Fruit fly (Drosophila melanogaster) S2 (cell line): ENCODE results near the gene CG12994.

Source experiments
- CG8478 ChIP-seq: fragments of >200 bp; optimal IDR thresholded peaks from 2 replicates; lab custom pipeline; 2018
- CTCF ChIP-seq, 2 experiments: fragments of >200 bp; optimal IDR thresholded peaks; 2 replicates each; lab custom pipeline; 2018

Gene CG12994

dm6 chrX:17443880-17444279 lies at the start of gene CG12994, which contains the start of gene CG46464:
Gene CG12994 (minus strand): TSS chrX:17443994.
Gene CG46464 (minus strand): TSS chrX:17443994.
- TF ChIP-seq CG8478 (lab: Kevin White, UChicago), result no peak
- TF ChIP-seq CTCF (optimal IDR thresholded peaks at IDR 0.05; lab: Kevin White, UChicago), result no peak

DNA sequence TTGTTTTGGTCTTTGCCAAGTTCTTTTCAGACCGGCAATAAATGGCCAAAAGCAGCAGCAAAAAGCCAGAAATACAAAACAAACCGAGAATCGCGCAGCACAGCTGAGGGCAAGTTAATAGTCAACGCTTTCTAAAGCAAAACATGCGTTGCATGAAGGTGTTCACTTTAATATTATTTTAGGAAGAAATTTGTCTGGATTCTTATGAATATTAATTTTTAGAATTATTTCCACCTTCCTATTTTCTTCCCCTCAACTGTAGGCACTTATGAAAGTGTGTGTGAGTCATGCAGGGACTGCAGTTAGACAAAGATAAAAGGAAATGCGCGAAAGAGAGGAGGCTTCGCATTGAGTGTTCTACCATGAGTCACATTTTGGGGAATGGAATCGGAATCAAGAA lies 47.4 kb upstream of the CG12994 start:
- no peak for TF ChIP-seq CG8478 (lab: Kevin White, UChicago)
- TF ChIP-seq CTCF (optimal IDR thresholded peaks at IDR 0.05; lab: Kevin White, UChicago), result no peak

- TF ChIP-seq CG8478 (lab: Kevin White, UChicago) (no peak), CTCF (optimal IDR thresholded peaks at IDR 0.05; lab: Kevin White, UChicago) (no peak)
Measured at dm6 chrX:17490462-17490861, 46.7 kb upstream of the CG12994 start.

DNA sequence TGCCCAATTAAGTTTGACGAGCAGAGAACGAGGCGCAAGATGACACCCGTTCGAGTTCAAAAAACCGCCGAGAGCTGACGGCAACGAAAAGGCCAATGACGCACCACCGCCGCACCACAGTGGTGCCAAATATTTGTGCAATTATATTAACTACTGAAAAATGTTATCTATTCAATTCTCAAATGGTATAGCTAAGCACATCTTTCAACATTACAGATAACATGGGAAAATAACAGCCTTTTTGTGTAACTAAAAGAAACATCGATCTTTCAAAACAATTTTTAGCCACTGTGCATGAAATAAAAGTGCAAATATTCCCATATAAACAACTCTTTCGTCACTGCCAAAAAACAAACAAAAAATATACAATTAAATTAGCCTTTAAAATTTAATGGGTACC lies 46.1 kb upstream of the CG12994 start:
- TF ChIP-seq CG8478 (lab: Kevin White, UChicago), result no peak
- no peak for TF ChIP-seq CTCF (optimal IDR thresholded peaks at IDR 0.05; lab: Kevin White, UChicago)

DNA sequence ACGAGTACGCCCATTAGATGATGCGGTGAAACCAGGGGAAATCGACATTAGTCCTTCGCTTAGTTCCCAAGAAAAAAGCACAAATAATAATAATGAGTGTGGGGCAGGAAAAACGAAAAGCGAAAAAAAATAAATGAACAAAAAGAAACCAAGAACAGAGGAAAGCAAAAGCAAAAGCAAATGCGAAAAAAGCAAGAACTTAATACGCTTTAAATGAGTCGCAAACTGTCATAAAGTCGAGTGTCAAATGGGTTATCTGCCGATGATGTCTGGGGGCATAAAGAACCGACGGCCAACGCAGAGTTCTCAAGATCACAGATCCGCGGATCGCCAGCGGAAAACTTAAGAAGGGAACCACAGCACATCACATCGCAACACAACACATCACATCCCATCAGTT lies 44.6 kb upstream of the CG12994 start:
- TF ChIP-seq CG8478 (lab: Kevin White, UChicago), result no peak
- TF ChIP-seq CTCF (optimal IDR thresholded peaks at IDR 0.05; lab: Kevin White, UChicago), result no peak

- TF ChIP-seq CTCF (optimal IDR thresholded peaks at IDR 0.05; lab: Kevin White, UChicago), result no peak
- TF ChIP-seq CG8478 (lab: Kevin White, UChicago), result no peak
Measured at dm6 chrX:17485293-17486056, 41.7 kb upstream of the CG12994 start.

DNA sequence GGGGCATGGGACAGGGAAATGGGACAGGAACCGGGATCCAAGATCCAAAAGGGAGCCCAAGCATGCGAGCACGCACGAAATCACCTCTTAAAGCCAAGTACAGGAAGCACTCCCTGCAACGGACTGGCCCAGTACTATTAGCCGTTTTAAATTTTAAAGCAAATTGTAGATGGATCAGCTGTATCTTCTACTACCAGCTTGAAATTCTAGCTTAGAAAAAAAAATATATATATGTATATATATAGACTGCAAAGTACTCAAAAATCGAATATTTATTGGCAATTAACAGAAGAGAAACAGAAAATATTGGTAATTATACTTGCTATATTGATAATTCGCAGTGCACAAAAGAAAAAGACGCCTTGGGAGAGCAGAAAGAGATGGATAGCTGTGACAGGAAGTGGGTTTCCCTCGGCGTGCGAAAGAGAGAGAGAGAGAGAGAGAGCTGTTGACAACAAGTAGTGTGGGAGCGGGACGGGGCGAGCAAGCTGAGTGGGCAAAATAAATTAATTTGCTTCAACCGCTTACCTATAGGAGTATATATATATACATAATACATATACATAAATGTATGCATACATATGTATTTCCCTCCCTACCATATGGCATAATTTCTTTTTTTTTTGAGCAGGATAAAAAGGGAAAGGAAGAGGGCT lies 40.5 kb upstream of the CG12994 start:
- TF ChIP-seq CTCF (optimal IDR thresholded peaks at IDR 0.05; lab: Kevin White, UChicago), result no peak
- no peak for TF ChIP-seq CG8478 (lab: Kevin White, UChicago)

dm6 chrX:17482808-17483207 lies 39.0 kb upstream of the CG12994 start:
- TF ChIP-seq CTCF (optimal IDR thresholded peaks at IDR 0.05; lab: Kevin White, UChicago) (no peak), CG8478 (lab: Kevin White, UChicago) (no peak)

DNA sequence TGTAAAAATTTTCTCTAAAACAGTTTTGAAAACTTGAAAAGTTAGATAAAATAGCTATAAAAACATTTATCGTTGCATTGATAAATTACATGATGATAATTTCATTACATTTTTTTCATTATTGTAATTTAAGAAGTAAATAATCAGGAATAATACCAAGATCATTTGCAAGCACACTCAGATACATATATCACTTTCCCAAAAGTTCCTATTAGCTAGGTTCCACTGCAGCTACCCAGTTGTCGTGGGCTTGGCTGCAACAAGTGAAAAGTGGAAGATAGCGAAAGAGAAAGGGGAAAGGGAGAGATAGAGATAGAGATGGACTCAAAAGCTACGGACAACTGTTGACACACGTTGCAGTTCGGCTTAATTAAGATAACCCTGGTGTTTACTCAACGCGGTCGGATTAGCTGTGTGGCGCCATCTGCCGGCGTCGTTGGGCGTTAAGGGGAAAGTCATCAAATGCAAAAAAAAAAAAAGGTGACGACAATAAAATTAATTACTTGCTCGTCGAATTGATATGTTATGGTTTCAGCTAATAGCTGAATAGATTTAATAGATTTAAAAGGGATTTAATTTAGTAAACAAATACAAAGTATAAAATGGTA lies 38.0 kb upstream of the CG12994 start:
- TF ChIP-seq CG8478 (lab: Kevin White, UChicago) (no peak), CTCF (optimal IDR thresholded peaks at IDR 0.05; lab: Kevin White, UChicago) (peak; percentile 72 to 73)

DNA sequence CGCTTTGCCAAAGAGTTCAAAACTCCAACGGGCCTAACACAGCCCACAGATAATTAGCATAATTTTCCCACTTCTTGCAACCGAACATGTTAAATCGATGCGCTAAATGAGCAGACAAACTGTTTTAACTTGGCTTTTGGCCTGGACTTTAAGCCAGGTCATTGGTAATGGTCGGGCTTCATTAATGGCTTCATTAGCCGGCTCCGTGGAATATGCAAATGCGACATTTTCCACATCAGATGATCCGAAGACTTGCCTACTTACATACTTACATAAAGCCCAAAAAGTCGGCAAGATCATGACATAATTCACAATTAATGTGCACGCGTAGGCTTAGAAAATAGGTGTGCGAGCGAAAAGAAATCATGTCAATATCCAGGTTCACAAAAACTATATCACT lies 34.6 kb upstream of the CG12994 start:
- TF ChIP-seq CG8478 (lab: Kevin White, UChicago), result no peak
- TF ChIP-seq CTCF (optimal IDR thresholded peaks at IDR 0.05; lab: Kevin White, UChicago), result no peak

dm6 chrX:17476999-17477398 lies 33.2 kb upstream of the CG12994 start:
- TF ChIP-seq CTCF (optimal IDR thresholded peaks at IDR 0.05; lab: Kevin White, UChicago) (no peak), CG8478 (lab: Kevin White, UChicago) (no peak)

- no peak for TF ChIP-seq CTCF (optimal IDR thresholded peaks at IDR 0.05; lab: Kevin White, UChicago)
- TF ChIP-seq CG8478 (lab: Kevin White, UChicago), result no peak
Measured at dm6 chrX:17473879-17474278, 30.1 kb upstream of the CG12994 start.

dm6 chrX:17472930-17473668 lies 29.3 kb upstream of the CG12994 start:
- TF ChIP-seq CTCF (optimal IDR thresholded peaks at IDR 0.05; lab: Kevin White, UChicago) (no peak), CG8478 (lab: Kevin White, UChicago) (no peak)

dm6 chrX:17472467-17472866 lies 28.7 kb upstream of the CG12994 start:
- TF ChIP-seq CTCF (optimal IDR thresholded peaks at IDR 0.05; lab: Kevin White, UChicago) (peak; percentile 61 to 75), CG8478 (lab: Kevin White, UChicago) (no peak)
